Fruit fly (Drosophila melanogaster): ENCODE results near the gene CG10096.

The CG10096 gene

DNA sequence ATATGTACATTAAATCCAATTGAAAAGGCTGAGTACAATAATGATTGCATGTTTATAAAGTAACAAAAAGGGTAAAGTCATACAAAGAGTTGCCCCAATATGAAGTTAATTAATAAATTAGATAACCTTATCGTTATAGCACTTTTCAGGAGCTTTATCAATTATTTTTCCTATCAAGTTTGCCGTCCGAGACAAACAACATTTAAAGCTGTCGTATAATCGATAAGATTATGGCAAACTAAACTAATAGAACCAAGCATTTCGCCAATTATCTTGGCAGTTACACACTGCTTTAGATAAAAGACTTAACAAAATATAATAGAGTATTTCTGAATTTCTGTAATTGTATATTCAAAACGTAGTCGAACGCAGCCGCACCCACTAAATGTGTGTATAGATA is 9.4 kb upstream of the CG10096 start (continued):
- no peak for TF ChIP-seq Ravus (GFP tag; IDR thresholded peaks at IDR 0.05)
- TF ChIP-seq prd (optimal IDR thresholded peaks at IDR 0.05), result no peak
- no peak for TF ChIP-seq prd (GFP tag; IDR thresholded peaks at IDR 0.05)
- no peak for TF ChIP-seq NC2β (GFP tag; optimal IDR thresholded peaks at IDR 0.05)
- TF ChIP-seq ttk (GFP tag; IDR thresholded peaks at IDR 0.05), result no peak
- TF ChIP-seq CG15601 (tag; optimal IDR thresholded peaks at IDR 0.05), result no peak
- TF ChIP-seq CG10543 (GFP tag; optimal IDR thresholded peaks at IDR 0.05), result no peak
- no peak for TF ChIP-seq CG16779 (GFP tag; IDR thresholded peaks at IDR 0.05)
- TF ChIP-seq CG6854 (GFP tag; optimal IDR thresholded peaks at IDR 0.05), result no peak
- TF ChIP-seq CG11093 (GFP tag; IDR thresholded peaks at IDR 0.05), result no peak
- TF ChIP-seq Rx (GFP tag; IDR thresholded peaks at IDR 0.05), result no peak
- TF ChIP-seq Opbp (GFP tag; IDR thresholded peaks at IDR 0.05; ENCODE audit: partially characterized antibody), result no peak
- TF ChIP-seq D19A (tag; optimal IDR thresholded peaks at IDR 0.05), result peak; percentile 3
- no peak for TF ChIP-seq CG15269 (tag; optimal IDR thresholded peaks at IDR 0.05)
- TF ChIP-seq salm (tag; optimal IDR thresholded peaks at IDR 0.05), result peak; percentile 2
- no peak for TF ChIP-seq CG4404 (GFP tag; IDR thresholded peaks at IDR 0.05)
- peak; percentile 48 for TF ChIP-seq Vsx1 (GFP tag; optimal IDR thresholded peaks at IDR 0.05)
- TF ChIP-seq CG6683 (GFP tag; optimal IDR thresholded peaks at IDR 0.05), result no peak
- TF ChIP-seq Dek (tag; optimal IDR thresholded peaks at IDR 0.05), result no peak
- peak; percentile 49 for TF ChIP-seq sens (GFP tag)
- TF ChIP-seq exex (tag; optimal IDR thresholded peaks at IDR 0.05), result peak; percentile 92
- TF ChIP-seq CG3847 (GFP tag; IDR thresholded peaks at IDR 0.05), result no peak
- peak; percentile 91 for TF ChIP-seq mirr (GFP tag; optimal IDR thresholded peaks at IDR 0.05)
- TF ChIP-seq CG18011 (GFP tag; optimal IDR thresholded peaks at IDR 0.05), result no peak
- no peak for TF ChIP-seq CG16863 (GFP tag; optimal IDR thresholded peaks at IDR 0.05)
- no peak for TF ChIP-seq CG12391 (tag; optimal IDR thresholded peaks at IDR 0.05)

DNA sequence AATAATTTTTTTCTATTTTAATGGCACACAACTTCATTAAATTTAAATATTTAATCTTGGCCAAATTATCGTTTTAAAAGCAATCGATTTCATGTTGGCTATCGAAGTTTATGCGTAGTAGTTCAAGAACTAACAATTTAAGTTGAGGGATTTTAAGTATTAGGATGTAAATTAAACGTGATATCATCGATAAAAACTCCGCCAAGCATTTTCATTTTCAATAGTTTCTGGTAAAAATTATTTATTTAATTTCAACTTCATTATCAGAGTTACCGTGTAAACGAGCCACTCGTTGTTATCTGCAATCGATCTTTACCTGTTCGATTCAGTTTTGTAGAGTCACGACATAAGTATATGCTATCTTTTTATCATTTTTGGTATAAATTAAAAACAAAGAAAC is 7.2 kb upstream of the CG10096 start:
- peak; percentile 76 for TF ChIP-seq CG15073 (GFP tag; optimal IDR thresholded peaks at IDR 0.05)
- TF ChIP-seq CG14860 (GFP tag; IDR thresholded peaks at IDR 0.05; ENCODE audit: partially characterized antibody), result no peak
- TF ChIP-seq CG13287 (GFP tag; IDR thresholded peaks at IDR 0.05; ENCODE audit: partially characterized antibody), result peak; percentile 71; the same call in 1 of the 2 replicates
- peak; percentile 96 for TF ChIP-seq CG7987 (GFP tag; optimal IDR thresholded peaks at IDR 0.05)
- TF ChIP-seq Bteb2 (GFP tag; optimal IDR thresholded peaks at IDR 0.05), result peak; percentile 96
- peak; percentile 64; the same call in 2 of the 4 replicates for TF ChIP-seq Gug (GFP tag; IDR thresholded peaks at IDR 0.05)
- peak; percentile 88 for TF ChIP-seq CG7928 (GFP tag; optimal IDR thresholded peaks at IDR 0.05)
- no peak for TF ChIP-seq Hr39 (optimal IDR thresholded peaks at IDR 0.05)
- TF ChIP-seq toy (GFP tag; IDR thresholded peaks at IDR 0.05), result peak; percentile 84
- peak; percentile 86 for TF ChIP-seq Neu2 (GFP tag; optimal IDR thresholded peaks at IDR 0.05; ENCODE audit: borderline replicate concordance)
- TF ChIP-seq bigmax (GFP tag; optimal IDR thresholded peaks at IDR 0.05), result peak; percentile 74
- peak; percentile 99 for TF ChIP-seq unpg (GFP tag; optimal IDR thresholded peaks at IDR 0.05)
- TF ChIP-seq NfI (GFP tag; optimal IDR thresholded peaks at IDR 0.05), result peak; percentile 97
- TF ChIP-seq gem (tag; optimal IDR thresholded peaks at IDR 0.05), result peak; percentile 99
- peak; percentile 92 for TF ChIP-seq ERR (GFP tag; optimal IDR thresholded peaks at IDR 0.05)
- TF ChIP-seq ewg (GFP tag; optimal IDR thresholded peaks at IDR 0.05), result peak; percentile 90
- TF ChIP-seq jumu (GFP tag; optimal IDR thresholded peaks at IDR 0.05), result peak; percentile 88
- TF ChIP-seq HLHmδ (GFP tag; optimal IDR thresholded peaks at IDR 0.05), result no peak
- peak; percentile 99 for TF ChIP-seq tap (tag; optimal IDR thresholded peaks at IDR 0.05)
- peak; percentile 99 for TF ChIP-seq Xrp1 (GFP tag; IDR thresholded peaks at IDR 0.05)
- no peak for TF ChIP-seq usp (GFP tag; optimal IDR thresholded peaks at IDR 0.05)
- peak; percentile 87 for TF ChIP-seq pnt (GFP tag; optimal IDR thresholded peaks at IDR 0.05)
- TF ChIP-seq dpn (GFP tag; optimal IDR thresholded peaks at IDR 0.05), result peak; percentile 94
- peak; percentile 98 for TF ChIP-seq grau (tag; optimal IDR thresholded peaks at IDR 0.05)
- peak; percentile 84 for TF ChIP-seq CG18011 (GFP tag; optimal IDR thresholded peaks at IDR 0.05)
- peak; percentile 84 for TF ChIP-seq tx (GFP tag; optimal IDR thresholded peaks at IDR 0.05)
- TF ChIP-seq run (tag; optimal IDR thresholded peaks at IDR 0.05), result peak; percentile 95
